Fruit fly (Drosophila melanogaster): ENCODE measurements around the gene CG11353.

The CG11353 gene

dm6 chr3L:4546650-4547049 lies 13.7 kb downstream of the CG11353 start (continued):
- TF ChIP-seq CG6808 (GFP tag; optimal IDR thresholded peaks at IDR 0.05), result peak; percentile 83
- peak; percentile 78 for TF ChIP-seq Sox14 (GFP tag; optimal IDR thresholded peaks at IDR 0.05)
- peak; percentile 80 for TF ChIP-seq CG8319 (GFP tag; optimal IDR thresholded peaks at IDR 0.05)
- TF ChIP-seq Ets96B (tag; optimal IDR thresholded peaks at IDR 0.05), result peak; percentile 91
- peak; percentile 57 for TF ChIP-seq CG31627 (GFP tag; optimal IDR thresholded peaks at IDR 0.05)
- TF ChIP-seq CG16779 (tag; optimal IDR thresholded peaks at IDR 0.05), result peak; percentile 75
- TF ChIP-seq achi (GFP tag; optimal IDR thresholded peaks at IDR 0.05), result peak; percentile 87
- peak; percentile 36 for TF ChIP-seq Eip93F (GFP tag; optimal IDR thresholded peaks at IDR 0.05)
- peak; percentile 64 for TF ChIP-seq CG4318 (GFP tag; optimal IDR thresholded peaks at IDR 0.05)
- peak; percentile 39 for TF ChIP-seq fkh (GFP tag; optimal IDR thresholded peaks at IDR 0.05)
- peak; percentile 65 for TF ChIP-seq vri (GFP tag; optimal IDR thresholded peaks at IDR 0.05)
- peak; percentile 68 for TF ChIP-seq CG9139 (GFP tag; optimal IDR thresholded peaks at IDR 0.05)
- TF ChIP-seq pdm3 (GFP tag; optimal IDR thresholded peaks at IDR 0.05), result peak; percentile 85

DNA sequence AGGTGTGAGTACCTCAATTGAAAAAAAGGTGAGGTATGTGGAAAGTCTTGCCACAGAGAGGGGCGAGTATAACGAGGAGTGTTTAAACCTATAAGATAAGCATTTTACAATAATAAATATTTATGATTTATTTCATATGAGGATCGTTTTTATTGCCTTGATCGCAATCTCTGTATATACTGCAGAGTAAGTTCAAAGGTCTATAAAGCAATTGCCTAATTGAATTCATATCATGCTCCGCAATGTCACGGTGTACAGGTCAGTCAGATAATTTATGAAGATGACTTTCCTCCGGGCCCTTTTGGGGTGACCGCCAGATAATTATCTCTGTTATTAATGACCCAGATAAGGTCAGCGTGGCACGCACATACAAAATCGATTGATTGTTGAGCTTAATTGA lies 15.4 kb downstream of the CG11353 start:
- TF ChIP-seq Gug (GFP tag; IDR thresholded peaks at IDR 0.05) (no peak), svp (GFP tag) (peak; percentile 92)

dm6 chr3L:4549341-4549740 lies 16.4 kb downstream of the CG11353 start:
- TF ChIP-seq CG9139 (GFP tag; optimal IDR thresholded peaks at IDR 0.05) (no peak), CG10631 (GFP tag; optimal IDR thresholded peaks at IDR 0.05) (no peak), vri (GFP tag; optimal IDR thresholded peaks at IDR 0.05) (peak; percentile 2), CG6792 (GFP tag; optimal IDR thresholded peaks at IDR 0.05) (no peak), Gug (GFP tag; IDR thresholded peaks at IDR 0.05) (no peak), CG3919 (GFP tag; optimal IDR thresholded peaks at IDR 0.05) (no peak), Smox (GFP tag; optimal IDR thresholded peaks at IDR 0.05) (no peak), Eip78C (GFP tag) (peak; percentile 40), Eip75B (GFP tag; optimal IDR thresholded peaks at IDR 0.05) (no peak)

- TF ChIP-seq CG8632 (GFP tag; optimal IDR thresholded peaks at IDR 0.05), result no peak
- TF ChIP-seq fkh (GFP tag; optimal IDR thresholded peaks at IDR 0.05), result peak; percentile 38
- no peak for TF ChIP-seq Hr38 (GFP tag; optimal IDR thresholded peaks at IDR 0.05)
- peak; percentile 63 for TF ChIP-seq vri (GFP tag; optimal IDR thresholded peaks at IDR 0.05)
- no peak for TF ChIP-seq Ets21C (GFP tag; optimal IDR thresholded peaks at IDR 0.05)
- TF ChIP-seq OdsH (GFP tag; optimal IDR thresholded peaks at IDR 0.05), result no peak
These were observed 17.3 kb downstream of the CG11353 start for dm6 chr3L:4550153-4550802.

DNA sequence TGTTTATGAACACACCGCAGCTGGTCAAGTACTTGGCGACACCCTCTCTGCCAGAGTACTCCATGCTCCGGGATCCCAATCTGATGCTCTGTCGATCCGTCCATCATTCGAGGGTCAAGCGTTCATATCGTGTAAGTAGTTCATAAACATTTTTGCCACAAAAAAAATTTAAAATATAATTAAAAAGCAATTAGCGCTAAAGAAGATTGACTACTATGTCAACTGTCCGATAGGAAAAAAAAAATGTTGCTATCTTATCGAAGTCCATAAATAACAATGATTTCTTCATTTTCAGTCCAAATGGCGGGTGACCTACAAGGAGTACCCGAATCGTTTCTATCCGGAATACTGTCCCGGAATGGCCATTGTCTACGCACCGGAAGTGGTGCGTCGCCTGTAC lies 18.8 kb downstream of the CG11353 start:
- TF ChIP-seq fd85E (GFP tag; optimal IDR thresholded peaks at IDR 0.05) (no peak), CG15336 (GFP tag; IDR thresholded peaks at IDR 0.05) (no peak), Ets96B (tag; optimal IDR thresholded peaks at IDR 0.05) (no peak), Blimp-1 (GFP tag; optimal IDR thresholded peaks at IDR 0.05) (no peak), CG6808 (GFP tag; optimal IDR thresholded peaks at IDR 0.05) (no peak), Ets21C (GFP tag; optimal IDR thresholded peaks at IDR 0.05) (no peak), CG6276 (GFP tag; optimal IDR thresholded peaks at IDR 0.05) (no peak), CG6163 (GFP tag; IDR thresholded peaks at IDR 0.05) (no peak), cyc (GFP tag; optimal IDR thresholded peaks at IDR 0.05) (no peak), eg (GFP tag; IDR thresholded peaks at IDR 0.05) (no peak), CG11294 (GFP tag; IDR thresholded peaks at IDR 0.05) (no peak), dsx (GFP tag; optimal IDR thresholded peaks at IDR 0.05; ENCODE audit: poor library complexity, severe bottlenecking) (no peak)
